Worm (Caenorhabditis elegans) whole organism, midembryonic: ENCODE data around the gene cchl-1.

Source experiments
- T22C8.4 ChIP-seq: fragments of 200-800 bp; sonication (Bioruptor generic); IDR thresholded peaks from 2 replicates; pipeline ENCODE4 v1.3.6; 2022; ENCODE audit warnings: missing genetic modification characterization, missing compliant biosample characterization
- flt-1 ChIP-seq: fragments of 200-800 bp; sonication (Bioruptor generic); IDR thresholded peaks from 2 replicates; pipeline ENCODE4 v1.3.6; 2022; ENCODE audit warnings: missing genetic modification characterization, missing compliant biosample characterization
- klf-2 ChIP-seq: fragments of 200-800 bp; sonication (Bioruptor generic); conservative IDR thresholded peaks from 2 replicates; pipeline ENCODE4 v1.3.6; 2022; ENCODE audit warnings: missing genetic modification reagents, missing genetic modification characterization, missing compliant biosample characterization
- med-1 ChIP-seq: sonication (generic microtip); optimal IDR thresholded peaks from 2 replicates; lab custom pipeline; 2017; ENCODE audit warnings: missing genetic modification characterization, mild to moderate bottlenecking, missing compliant biosample characterization, antibody characterized with exemption, missing genetic modification reagents; ENCODE audit not compliant: insufficient read depth
- ref-1 ChIP-seq: fragments of 200-800 bp; sonication (Bioruptor generic); conservative IDR thresholded peaks from 2 replicates; pipeline ENCODE4 v1.3.6; 2022; ENCODE audit warnings: missing genetic modification reagents, missing genetic modification characterization, missing compliant biosample characterization
- tab-1 ChIP-seq: fragments of 200-800 bp; sonication (Bioruptor generic); IDR thresholded peaks from 2 replicates; pipeline ENCODE4 v1.3.6; 2022; ENCODE audit warnings: missing genetic modification characterization, missing compliant biosample characterization
- ztf-23 ChIP-seq: fragments of 200-800 bp; sonication (Bioruptor generic); IDR thresholded peaks from 2 replicates; pipeline ENCODE4 v1.3.6; 2022; ENCODE audit warnings: missing genetic modification reagents, missing genetic modification characterization, missing compliant biosample characterization
- ztf-29 ChIP-seq: fragments of 200-800 bp; sonication (Bioruptor generic); IDR thresholded peaks from 2 replicates; pipeline ENCODE4 v1.3.6; 2022; ENCODE audit warnings: missing genetic modification reagents, missing genetic modification characterization, missing compliant biosample characterization

DNA sequence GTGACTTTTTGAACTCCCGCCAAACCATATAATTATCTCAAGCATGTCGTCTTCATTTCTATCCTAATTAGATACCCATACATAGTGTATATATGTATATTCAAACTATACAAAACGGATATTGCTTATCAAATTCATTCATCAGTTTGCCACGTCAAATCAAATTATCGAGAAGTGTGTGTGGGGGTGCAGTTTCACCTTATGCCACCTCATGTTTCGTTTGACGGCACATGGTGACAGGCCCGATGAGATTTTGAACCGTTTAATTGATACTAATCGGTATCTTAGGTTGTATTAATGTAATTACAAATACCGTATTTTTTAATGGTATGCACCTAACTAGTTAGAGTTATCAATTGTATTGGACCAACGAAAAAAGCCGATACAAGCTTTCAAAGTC lies 48.5 kb upstream of the cchl-1 start:
- TF ChIP-seq T22C8.4 (GFP tag; lab: Robert Waterston, UW) (no peak), ztf-29 (GFP tag; lab: Robert Waterston, UW) (no peak), ztf-23 (GFP tag; lab: Robert Waterston, UW) (no peak), med-1 (GFP tag; lab: Kevin White, UChicago) (no peak), flt-1 (no peak), ref-1 (GFP tag; lab: Robert Waterston, UW) (no peak), tab-1 (no peak), klf-2 (GFP tag; lab: Robert Waterston, UW) (no peak)
